Fruit fly (Drosophila melanogaster) whole organism, embryonic: ENCODE measurements around the gene a10.

ENCODE experiments used
- ATbp ChIP-seq: fragments of 200-800 bp; sonication (Bioruptor generic); optimal IDR thresholded peaks from 2 replicates; lab custom pipeline; 2017; ENCODE audit warnings: missing biosample characterization, mild to moderate bottlenecking, missing genetic modification characterization, missing genetic modification reagents
- Atf6 ChIP-seq: fragments of 200-800 bp; sonication (Bioruptor generic); IDR thresholded peaks from 2 replicates; pipeline ENCODE4 v1.3.6; 2022; ENCODE audit warnings: missing biosample characterization, missing genetic modification characterization
- CG10147 ChIP-seq: fragments of 200-800 bp; sonication (Bioruptor generic); optimal IDR thresholded peaks from 2 replicates; lab custom pipeline; 2019; ENCODE audit warnings: missing biosample characterization, mild to moderate bottlenecking, missing genetic modification characterization, moderate library complexity
- CG10274 ChIP-seq: fragments of 200-800 bp; sonication (Bioruptor generic); optimal IDR thresholded peaks from 3 replicates; lab custom pipeline; 2017; ENCODE audit warnings: missing biosample characterization, mild to moderate bottlenecking, missing genetic modification characterization
- CG10462 ChIP-seq: fragments of 200-800 bp; sonication (Bioruptor generic); optimal IDR thresholded peaks from 2 replicates; lab custom pipeline; 2016; ENCODE audit warnings: missing biosample characterization, missing genetic modification characterization
- CG11456 ChIP-seq: fragments of 200-800 bp; sonication (Bioruptor generic); IDR thresholded peaks from 3 replicates; pipeline ENCODE4 v1.3.6; 2022; ENCODE audit warnings: missing biosample characterization, missing genetic modification characterization
- CG12942 ChIP-seq: fragments of 200-800 bp; sonication (Bioruptor generic); optimal IDR thresholded peaks from 3 replicates; lab custom pipeline; 2016; ENCODE audit warnings: missing biosample characterization, missing genetic modification characterization
- CG17361 ChIP-seq: fragments of 200-800 bp; sonication (Bioruptor generic); IDR thresholded peaks from 3 replicates; pipeline ENCODE4 v1.3.6; 2022; ENCODE audit warnings: missing biosample characterization, missing genetic modification characterization
- CG18476 ChIP-seq: fragments of 200-800 bp; sonication (Bioruptor generic); optimal IDR thresholded peaks from 2 replicates; lab custom pipeline; 2016; ENCODE audit warnings: missing biosample characterization, mild to moderate bottlenecking, missing genetic modification characterization
- CG2202 ChIP-seq: fragments of 200-800 bp; sonication (Bioruptor generic); optimal IDR thresholded peaks from 2 replicates; lab custom pipeline; 2018; ENCODE audit warnings: missing biosample characterization, mild to moderate bottlenecking, missing genetic modification characterization
- CG30431 ChIP-seq: fragments of 200-800 bp; sonication (Bioruptor generic); optimal IDR thresholded peaks from 2 replicates; lab custom pipeline; 2017; ENCODE audit warnings: missing biosample characterization, missing genetic modification characterization
- CG4617 ChIP-seq: fragments of 200-800 bp; sonication (Bioruptor generic); optimal IDR thresholded peaks from 3 replicates; lab custom pipeline; 2016; ENCODE audit warnings: missing biosample characterization, missing genetic modification characterization, borderline replicate concordance
- CG4820 ChIP-seq: fragments of 200-800 bp; sonication (Bioruptor generic); optimal IDR thresholded peaks from 3 replicates; lab custom pipeline; 2016; ENCODE audit warnings: missing biosample characterization, missing genetic modification characterization
- CG5245 ChIP-seq: fragments of 200-800 bp; sonication (Bioruptor generic); optimal IDR thresholded peaks from 3 replicates; lab custom pipeline; 2016; ENCODE audit warnings: missing biosample characterization, missing genetic modification characterization
- CG8290 ChIP-seq, 3 experiments: fragments of 200-800 bp; sonication (Bioruptor generic); optimal IDR thresholded peaks; 2 replicates each; lab custom pipeline; 2016 to 2019; ENCODE audit warnings: missing biosample characterization in 3 of 3, missing genetic modification characterization in 3 of 3, mild to moderate bottlenecking in 2 of 3, moderate library complexity in 1 of 3
- CG8388 ChIP-seq: fragments of 200-800 bp; sonication (Bioruptor generic); optimal IDR thresholded peaks from 2 replicates; lab custom pipeline; 2019; ENCODE audit warnings: missing biosample characterization, mild to moderate bottlenecking, missing genetic modification characterization, moderate library complexity
- Dfd ChIP-seq, 2 experiments: fragments of >200 bp; optimal IDR thresholded peaks; 2 replicates each; lab custom pipeline; 2017; ENCODE audit warnings: missing biosample characterization in 2 of 2, missing genetic modification characterization in 2 of 2
- Dip3 ChIP-seq: fragments of 200-800 bp; sonication (Bioruptor generic); optimal IDR thresholded peaks from 3 replicates; lab custom pipeline; 2016; ENCODE audit warnings: missing biosample characterization, missing genetic modification characterization
- Dref ChIP-seq: fragments of 200-800 bp; sonication (Bioruptor generic); IDR thresholded peaks from 2 replicates; pipeline ENCODE4 v1.3.6; 2022; ENCODE audit warnings: missing biosample characterization, missing genetic modification characterization
- Drgx ChIP-seq: fragments of 200-800 bp; sonication (Bioruptor generic); IDR thresholded peaks from 2 replicates; pipeline ENCODE4 v1.3.6; 2022; ENCODE audit warnings: missing biosample characterization, missing genetic modification characterization
- Ets97D ChIP-seq: fragments of 200-800 bp; sonication (Bioruptor generic); optimal IDR thresholded peaks from 3 replicates; lab custom pipeline; 2016; ENCODE audit warnings: missing biosample characterization, missing genetic modification characterization
- Hr39 ChIP-seq: fragments of >200 bp; optimal IDR thresholded peaks from 2 replicates; lab custom pipeline; 2017
- Lhr ChIP-seq: fragments of 200-800 bp; sonication (Bioruptor generic); optimal IDR thresholded peaks from 3 replicates; lab custom pipeline; 2017; ENCODE audit warnings: mild to moderate bottlenecking, missing biosample characterization, missing genetic modification reagents, missing genetic modification characterization
- Mad ChIP-seq: fragments of 200-800 bp; sonication (Bioruptor generic); optimal IDR thresholded peaks from 2 replicates; lab custom pipeline; 2016; ENCODE audit warnings: missing biosample characterization, missing genetic modification characterization
- Oli ChIP-seq: fragments of 200-800 bp; sonication (Bioruptor generic); optimal IDR thresholded peaks from 2 replicates; lab custom pipeline; 2018; ENCODE audit warnings: missing biosample characterization, mild to moderate bottlenecking, missing genetic modification characterization, moderate library complexity
- PHDP ChIP-seq: fragments of 200-800 bp; sonication (Bioruptor generic); optimal IDR thresholded peaks from 3 replicates; lab custom pipeline; 2018; ENCODE audit warnings: missing biosample characterization, mild to moderate bottlenecking, missing genetic modification characterization, moderate library complexity
- Six4 ChIP-seq: fragments of 200-800 bp; sonication (Bioruptor generic); optimal IDR thresholded peaks from 2 replicates; lab custom pipeline; 2016; ENCODE audit warnings: missing biosample characterization, missing genetic modification characterization
- TFAM ChIP-seq: fragments of 200-800 bp; sonication (Bioruptor generic); optimal IDR thresholded peaks from 2 replicates; lab custom pipeline; 2017; ENCODE audit warnings: missing biosample characterization, missing genetic modification characterization, inconsistent platforms
- btn ChIP-seq: fragments of 200-800 bp; sonication (Bioruptor generic); optimal IDR thresholded peaks from 2 replicates; lab custom pipeline; 2016; ENCODE audit warnings: missing biosample characterization, missing genetic modification characterization
- chif ChIP-seq, 2 experiments: fragments of 200-800 bp; sonication (Bioruptor generic); optimal IDR thresholded peaks; 3 replicates each; lab custom pipeline; 2016; ENCODE audit warnings: missing biosample characterization in 2 of 2, missing genetic modification characterization in 2 of 2
- ci ChIP-seq: fragments of 200-800 bp; sonication (Bioruptor generic); IDR thresholded peaks from 3 replicates; pipeline ENCODE4 v1.3.6; 2022; ENCODE audit warnings: missing biosample characterization, missing genetic modification characterization
- cwo ChIP-seq: fragments of 200-800 bp; sonication (Bioruptor generic); optimal IDR thresholded peaks from 3 replicates; lab custom pipeline; 2017; ENCODE audit warnings: missing biosample characterization, missing genetic modification characterization, mild to moderate bottlenecking, moderate library complexity, missing genetic modification reagents
- da ChIP-seq: fragments of 200-800 bp; sonication (Bioruptor generic); optimal IDR thresholded peaks from 2 replicates; lab custom pipeline; 2016; ENCODE audit warnings: missing biosample characterization, missing genetic modification characterization
- emc ChIP-seq: fragments of 200-800 bp; sonication (Bioruptor generic); optimal IDR thresholded peaks from 2 replicates; lab custom pipeline; 2016; ENCODE audit warnings: missing biosample characterization, missing genetic modification characterization
- exex ChIP-seq: fragments of 200-800 bp; sonication (Bioruptor generic); optimal IDR thresholded peaks from 4 replicates; lab custom pipeline; 2018; ENCODE audit warnings: missing biosample characterization, mild to moderate bottlenecking, missing genetic modification characterization, moderate library complexity
- grn ChIP-seq: fragments of 200-800 bp; sonication (Bioruptor generic); optimal IDR thresholded peaks from 3 replicates; lab custom pipeline; 2017; ENCODE audit warnings: missing biosample characterization, missing genetic modification characterization
- nerfin-1 ChIP-seq: fragments of 200-800 bp; sonication (Bioruptor generic); optimal IDR thresholded peaks from 3 replicates; lab custom pipeline; 2019; ENCODE audit warnings: missing biosample characterization, mild to moderate bottlenecking, missing genetic modification characterization, moderate library complexity
- nom ChIP-seq: fragments of 200-800 bp; sonication (Bioruptor generic); optimal IDR thresholded peaks from 2 replicates; lab custom pipeline; 2017; ENCODE audit warnings: missing biosample characterization, missing genetic modification characterization, mild to moderate bottlenecking, moderate library complexity, missing genetic modification reagents
- odd ChIP-seq: fragments of 200-800 bp; sonication (Bioruptor generic); optimal IDR thresholded peaks from 2 replicates; lab custom pipeline; 2017; ENCODE audit warnings: missing biosample characterization, mild to moderate bottlenecking, missing genetic modification characterization
- peb ChIP-seq: fragments of 200-800 bp; sonication (Bioruptor generic); IDR thresholded peaks from 2 replicates; pipeline ENCODE4 v1.3.6; 2022; ENCODE audit warnings: missing biosample characterization, missing genetic modification characterization
- salm ChIP-seq: fragments of 200-800 bp; sonication (Bioruptor generic); optimal IDR thresholded peaks from 2 replicates; lab custom pipeline; 2018; ENCODE audit warnings: missing biosample characterization, mild to moderate bottlenecking, missing genetic modification characterization
- scrt ChIP-seq: fragments of 200-800 bp; sonication (Bioruptor generic); optimal IDR thresholded peaks from 2 replicates; lab custom pipeline; 2018; ENCODE audit warnings: missing biosample characterization, mild to moderate bottlenecking, missing genetic modification characterization, moderate library complexity
- sens ChIP-seq: fragments of 200-800 bp; sonication (Bioruptor generic); peaks from one replicate; lab custom pipeline; 2016; ENCODE audit warnings: missing biosample characterization, missing genetic modification characterization
- seq ChIP-seq: fragments of 200-800 bp; sonication (Bioruptor generic); IDR thresholded peaks from 2 replicates; pipeline ENCODE4 v1.3.6; 2022; ENCODE audit warnings: missing biosample characterization, missing genetic modification characterization
- sqz ChIP-seq: fragments of 200-800 bp; sonication (Bioruptor generic); optimal IDR thresholded peaks from 3 replicates; lab custom pipeline; 2018; ENCODE audit warnings: missing biosample characterization, mild to moderate bottlenecking, missing genetic modification characterization
- tx ChIP-seq: fragments of 200-800 bp; sonication (Bioruptor generic); optimal IDR thresholded peaks from 2 replicates; lab custom pipeline; 2016; ENCODE audit warnings: missing biosample characterization, missing genetic modification characterization
- unpg ChIP-seq: fragments of 200-800 bp; sonication (Bioruptor generic); optimal IDR thresholded peaks from 3 replicates; lab custom pipeline; 2018; ENCODE audit warnings: missing biosample characterization, mild to moderate bottlenecking, missing genetic modification characterization, moderate library complexity
- wek ChIP-seq: fragments of 200-800 bp; sonication (Bioruptor generic); optimal IDR thresholded peaks from 3 replicates; lab custom pipeline; 2018; ENCODE audit warnings: missing biosample characterization, mild to moderate bottlenecking, missing genetic modification characterization, moderate library complexity
- yki ChIP-seq: fragments of >200 bp; optimal IDR thresholded peaks from 3 replicates; lab custom pipeline; 2018
- zfh2 ChIP-seq: fragments of 200-800 bp; sonication (Bioruptor generic); optimal IDR thresholded peaks from 2 replicates; lab custom pipeline; 2016; ENCODE audit warnings: missing biosample characterization, missing genetic modification characterization

The a10 gene

DNA sequence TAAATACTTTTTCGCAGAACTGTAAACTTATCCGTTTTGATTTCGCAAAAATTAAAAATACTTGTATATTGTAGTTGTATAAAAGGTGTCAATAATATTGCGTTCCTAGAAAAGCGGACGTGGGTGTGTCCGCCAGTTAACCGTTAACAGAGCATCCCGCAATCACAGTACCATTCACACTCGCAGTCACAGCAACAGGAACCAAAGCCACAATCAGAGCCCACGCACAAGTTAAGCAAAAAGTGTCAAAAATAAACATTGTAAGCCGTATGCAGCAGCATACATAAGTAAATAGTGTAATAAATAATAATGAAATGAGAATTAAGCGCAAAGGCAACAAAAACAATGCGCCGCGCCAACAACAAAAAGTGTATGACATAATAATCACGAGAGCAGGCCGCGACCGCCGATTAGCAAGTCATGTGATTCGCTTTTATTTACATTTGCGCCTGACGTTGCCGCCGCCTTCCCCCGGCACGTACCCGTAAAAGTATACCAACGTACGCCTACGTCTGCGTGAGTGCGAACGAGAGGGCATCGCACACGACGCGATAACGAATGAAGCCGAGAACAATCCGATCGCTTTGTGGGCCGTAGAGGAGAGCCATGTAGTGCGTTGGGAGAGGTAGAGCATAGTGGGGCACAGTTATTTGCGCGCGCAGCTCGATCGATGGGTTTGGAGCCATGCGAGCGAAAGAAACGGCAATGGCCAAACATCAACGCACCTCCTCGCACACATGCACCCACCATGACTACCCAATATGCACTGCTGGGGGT, 13.6 kb downstream of the a10 start (continued):
- TF ChIP-seq unpg (GFP tag; lab: Kevin White, UChicago), result peak; percentile 25
- no peak for TF ChIP-seq yki (lab: Kevin White, UChicago)
- TF ChIP-seq Six4 (GFP tag; lab: Kevin White, UChicago), result no peak
- TF ChIP-seq CG30431 (GFP tag; lab: Kevin White, UChicago), result peak; percentile 6
- peak; percentile 71 for TF ChIP-seq nom (GFP tag; lab: Kevin White, UChicago)
- no peak for TF ChIP-seq Mad (GFP tag; lab: Kevin White, UChicago)
- peak; percentile 27; the same call in 1 of the 3 replicates for TF ChIP-seq CG17361
- TF ChIP-seq ATbp (GFP tag; lab: Kevin White, UChicago), result peak; percentile 58
- TF ChIP-seq tx, result no peak
- peak; percentile 14 for TF ChIP-seq wek (GFP tag; lab: Kevin White, UChicago)
- peak; percentile 7; the same call in 1 of the 2 replicates for TF ChIP-seq Atf6 (GFP tag; lab: Robert Waterston, UW)
- peak; percentile 55 for TF ChIP-seq ci (GFP tag; lab: Robert Waterston, UW)
- TF ChIP-seq CG12942 (GFP tag; lab: Kevin White, UChicago), result peak; percentile 1
- 0 out of 2 replicates have a peak, but pooled peaks have one; percentile 24 for TF ChIP-seq Dref
- no peak for TF ChIP-seq Lhr (GFP tag; lab: Kevin White, UChicago)
- TF ChIP-seq Hr39 (lab: Kevin White, UChicago), result no peak
- no peak for TF ChIP-seq emc
- peak; percentile 46; the same call in 1 of the 2 replicates for TF ChIP-seq Drgx (GFP tag; lab: Robert Waterston, UW)
- TF ChIP-seq peb (GFP tag; lab: Robert Waterston, UW), result no peak
- TF ChIP-seq CG8388 (GFP tag; lab: Kevin White, UChicago), result no peak
- TF ChIP-seq CG10147 (GFP tag; lab: Kevin White, UChicago), result no peak
- TF ChIP-seq TFAM, result no peak
- peak; percentile 85 for TF ChIP-seq sens
- TF ChIP-seq scrt (GFP tag; lab: Kevin White, UChicago), result peak; percentile 50
- TF ChIP-seq salm (tag; lab: Kevin White, UChicago), result peak; percentile 19
- peak; percentile 100 for TF ChIP-seq cwo
- no peak for TF ChIP-seq da (GFP tag; lab: Kevin White, UChicago)
- peak; percentile 23; the same call in 1 of the 2 replicates for TF ChIP-seq seq (GFP tag; lab: Robert Waterston, UW)
- no peak for TF ChIP-seq sqz (GFP tag; lab: Kevin White, UChicago)
- TF ChIP-seq CG11456, result no peak
- peak; percentile 39 for TF ChIP-seq CG8290 (GFP tag; optimal IDR thresholded peaks at IDR 0.05; lab: Kevin White, UChicago)
- peak; percentile 10 to 87 for TF ChIP-seq CG8290 (tag; optimal IDR thresholded peaks at IDR 0.05; lab: Kevin White, UChicago)
- peak; percentile 22 for TF ChIP-seq CG10462 (GFP tag; lab: Kevin White, UChicago)
- no peak for TF ChIP-seq CG5245 (GFP tag; lab: Kevin White, UChicago)
- peak; percentile 41 for TF ChIP-seq Oli (tag; lab: Kevin White, UChicago)
- peak; percentile 95 for TF ChIP-seq exex (tag; lab: Kevin White, UChicago)
- no peak for TF ChIP-seq CG2202
- peak; percentile 7 for TF ChIP-seq odd
- TF ChIP-seq grn, result peak; percentile 47
- TF ChIP-seq btn (GFP tag; lab: Kevin White, UChicago), result no peak
- TF ChIP-seq zfh2 (GFP tag; lab: Kevin White, UChicago), result peak; percentile 31
- no peak for TF ChIP-seq chif (GFP tag; optimal IDR thresholded peaks at IDR 0.05; lab: Kevin White, UChicago)
- peak; percentile 33 for TF ChIP-seq PHDP (tag; lab: Kevin White, UChicago)
- TF ChIP-seq Dip3 (GFP tag; lab: Kevin White, UChicago), result no peak
- TF ChIP-seq CG4820 (GFP tag; lab: Kevin White, UChicago), result peak; percentile 12
- TF ChIP-seq CG18476 (GFP tag; lab: Kevin White, UChicago), result peak; percentile 24
- TF ChIP-seq Ets97D (GFP tag; lab: Kevin White, UChicago), result no peak
- TF ChIP-seq CG10274 (GFP tag; lab: Kevin White, UChicago), result no peak
- TF ChIP-seq nerfin-1 (tag; lab: Kevin White, UChicago), result no peak
- TF ChIP-seq Dfd (GFP tag; optimal IDR thresholded peaks at IDR 0.05; lab: Kevin White, UChicago), result no peak
- TF ChIP-seq CG4617 (GFP tag; lab: Kevin White, UChicago), result no peak
